Fruit fly (Drosophila melanogaster) whole organism, adult: Measurements from ENCODE around the gene CG33777.

Source experiments
- Clk ChIP-seq: fragments of 200-800 bp; sonication (Bioruptor generic); optimal IDR thresholded peaks from 2 replicates; lab custom pipeline; 2017; ENCODE audit warnings: missing biosample characterization, missing genetic modification characterization
- Hr96 ChIP-seq: fragments of 200-800 bp; sonication (Bioruptor generic); optimal IDR thresholded peaks from 2 replicates; lab custom pipeline; 2016; ENCODE audit warnings: missing biosample characterization, missing genetic modification characterization
- pad ChIP-seq: fragments of 200-800 bp; sonication (Bioruptor generic); optimal IDR thresholded peaks from 3 replicates; lab custom pipeline; 2017; ENCODE audit warnings: missing biosample characterization, missing genetic modification characterization, mild to moderate bottlenecking, moderate library complexity, missing genetic modification reagents

DNA sequence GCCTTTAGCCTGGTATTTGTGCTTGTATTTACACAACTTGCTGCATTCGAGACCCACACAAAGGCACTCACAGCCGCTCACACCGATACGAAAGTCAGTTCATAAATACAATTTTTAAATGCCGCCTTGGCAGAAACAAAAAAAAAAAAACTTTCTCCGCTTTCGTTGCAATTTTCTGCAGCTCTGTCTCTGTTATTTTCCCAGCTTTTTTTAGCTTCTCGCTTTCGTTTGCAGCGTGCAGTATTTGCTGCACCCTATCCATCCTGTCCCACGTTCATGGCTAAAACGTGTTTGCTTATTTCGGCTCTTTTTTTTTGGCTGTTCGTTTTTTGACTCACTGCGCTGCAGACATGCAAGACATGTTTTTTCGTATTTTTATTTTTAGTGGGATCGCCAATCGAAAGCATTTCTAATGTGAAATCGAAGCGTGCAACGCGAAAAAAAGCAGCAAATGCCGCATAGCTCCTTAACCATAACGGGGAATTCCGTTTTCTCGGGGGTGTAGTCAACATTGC, 35.6 kb downstream of the CG33777 start:
- TF ChIP-seq Clk (GFP tag; lab: Kevin White, UChicago) (no peak), Hr96 (GFP tag; lab: Kevin White, UChicago) (no peak), pad (GFP tag; lab: Kevin White, UChicago) (no peak)
